Worm (Caenorhabditis elegans) whole organism, midembryonic: ENCODE results near the gene Y46G5A.7.
"Not testable (repeated sequence)": the region's sequence is repeated elsewhere in the genome, so short reads cannot be mapped to it uniquely, and the experiment has no call there.

Experiments
- T22C8.4 ChIP-seq: fragments of 200-800 bp; sonication (Bioruptor generic); IDR thresholded peaks from 2 replicates; pipeline ENCODE4 v1.3.6; 2022; ENCODE audit warnings: missing genetic modification characterization, missing compliant biosample characterization
- cog-1 ChIP-seq: sonication (generic microtip); optimal IDR thresholded peaks from 2 replicates; lab custom pipeline; 2016; ENCODE audit warnings: missing genetic modification characterization, missing compliant biosample characterization
- flt-1 ChIP-seq: fragments of 200-800 bp; sonication (Bioruptor generic); IDR thresholded peaks from 2 replicates; pipeline ENCODE4 v1.3.6; 2022; ENCODE audit warnings: missing genetic modification characterization, missing compliant biosample characterization
- klf-2 ChIP-seq: fragments of 200-800 bp; sonication (Bioruptor generic); conservative IDR thresholded peaks from 2 replicates; pipeline ENCODE4 v1.3.6; 2022; ENCODE audit warnings: missing genetic modification reagents, missing genetic modification characterization, missing compliant biosample characterization
- med-1 ChIP-seq: sonication (generic microtip); optimal IDR thresholded peaks from 2 replicates; lab custom pipeline; 2017; ENCODE audit warnings: missing genetic modification characterization, mild to moderate bottlenecking, missing compliant biosample characterization, antibody characterized with exemption, missing genetic modification reagents; ENCODE audit not compliant: insufficient read depth
- ref-1 ChIP-seq: fragments of 200-800 bp; sonication (Bioruptor generic); conservative IDR thresholded peaks from 2 replicates; pipeline ENCODE4 v1.3.6; 2022; ENCODE audit warnings: missing genetic modification reagents, missing genetic modification characterization, missing compliant biosample characterization
- tab-1 ChIP-seq: fragments of 200-800 bp; sonication (Bioruptor generic); IDR thresholded peaks from 2 replicates; pipeline ENCODE4 v1.3.6; 2022; ENCODE audit warnings: missing genetic modification characterization, missing compliant biosample characterization
- ztf-23 ChIP-seq: fragments of 200-800 bp; sonication (Bioruptor generic); IDR thresholded peaks from 2 replicates; pipeline ENCODE4 v1.3.6; 2022; ENCODE audit warnings: missing genetic modification reagents, missing genetic modification characterization, missing compliant biosample characterization
- ztf-29 ChIP-seq: fragments of 200-800 bp; sonication (Bioruptor generic); IDR thresholded peaks from 2 replicates; pipeline ENCODE4 v1.3.6; 2022; ENCODE audit warnings: missing genetic modification reagents, missing genetic modification characterization, missing compliant biosample characterization

ce11 chrII:12753725-12754124 is 2.4 kb downstream of the Y46G5A.7 start, which contains the start of gene Y46G5A.39:
- not testable (repeated sequence) for TF ChIP-seq flt-1; klf-2 (GFP tag; lab: Robert Waterston, UW); ref-1 (GFP tag; lab: Robert Waterston, UW); ztf-29 (GFP tag; lab: Robert Waterston, UW); med-1 (GFP tag; lab: Kevin White, UChicago); tab-1 (GFP tag; lab: Robert Waterston, UW); ztf-23 (GFP tag; lab: Robert Waterston, UW); T22C8.4 (GFP tag; lab: Robert Waterston, UW); cog-1 (tag; lab: Kevin White, UChicago)
